Fruit fly (Drosophila melanogaster): ENCODE measurements around the gene CG10602.

DNA sequence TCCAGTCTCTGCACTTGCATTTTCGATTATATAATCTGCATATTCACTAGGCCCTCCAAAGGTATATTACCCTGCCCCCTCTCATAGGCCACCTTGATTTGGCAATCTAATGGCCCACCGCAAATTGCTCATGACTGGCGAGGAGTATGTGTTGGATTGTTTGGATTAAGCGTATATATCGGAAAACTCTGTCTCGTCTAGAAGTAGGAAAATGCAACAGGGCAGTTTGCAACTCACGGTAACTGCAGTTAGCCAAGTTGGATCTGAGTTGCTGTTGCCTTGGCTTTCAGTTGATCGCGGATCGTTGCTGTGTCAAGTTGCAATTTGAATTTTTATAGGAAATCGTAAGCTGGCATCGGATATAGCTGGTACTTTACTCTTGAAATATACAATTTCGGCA, 40.0 kb downstream of the CG10602 start, which contains the start of gene Ugt36F1:
- TF ChIP-seq lz (GFP tag; optimal IDR thresholded peaks at IDR 0.05) (no peak), Blimp-1 (GFP tag; optimal IDR thresholded peaks at IDR 0.05) (no peak), CG6854 (GFP tag; optimal IDR thresholded peaks at IDR 0.05) (no peak), Sox15 (GFP tag; optimal IDR thresholded peaks at IDR 0.05) (no peak)
